Fruit fly (Drosophila melanogaster) whole organism, embryonic: ENCODE measurements around the gene IntS4.

Source experiments
- Asciz ChIP-seq: fragments of 200-800 bp; sonication (Bioruptor generic); optimal IDR thresholded peaks from 2 replicates; lab custom pipeline; 2017; ENCODE audit warnings: missing biosample characterization, mild to moderate bottlenecking, missing genetic modification characterization, missing genetic modification reagents
- BEAF-32 ChIP-seq: fragments of 200-800 bp; sonication (Bioruptor generic); optimal IDR thresholded peaks from 3 replicates; lab custom pipeline; 2017; ENCODE audit warnings: missing biosample characterization, missing genetic modification characterization, mild to moderate bottlenecking, moderate library complexity, missing genetic modification reagents
- CG1024 ChIP-seq: fragments of 200-800 bp; sonication (Bioruptor generic); IDR thresholded peaks from 2 replicates; pipeline ENCODE4 v1.3.6; 2022; ENCODE audit warnings: missing biosample characterization, missing genetic modification characterization
- CG12769 ChIP-seq: fragments of 200-800 bp; sonication (Bioruptor generic); optimal IDR thresholded peaks from 2 replicates; lab custom pipeline; 2019; ENCODE audit warnings: missing biosample characterization, mild to moderate bottlenecking, missing genetic modification characterization, moderate library complexity
- CG13296 ChIP-seq: fragments of 200-800 bp; sonication (Bioruptor generic); optimal IDR thresholded peaks from 3 replicates; lab custom pipeline; 2018; ENCODE audit warnings: missing biosample characterization, mild to moderate bottlenecking, missing genetic modification characterization
- CG13775 ChIP-seq: fragments of 200-800 bp; sonication (Bioruptor generic); optimal IDR thresholded peaks from 3 replicates; lab custom pipeline; 2017; ENCODE audit warnings: missing biosample characterization, mild to moderate bottlenecking, missing genetic modification characterization
- CG14965 ChIP-seq: fragments of 200-800 bp; sonication (Bioruptor generic); optimal IDR thresholded peaks from 2 replicates; lab custom pipeline; 2016; ENCODE audit warnings: missing biosample characterization, missing genetic modification characterization, borderline replicate concordance
- CG1603 ChIP-seq: fragments of 200-800 bp; sonication (Bioruptor generic); optimal IDR thresholded peaks from 2 replicates; lab custom pipeline; 2019; ENCODE audit warnings: missing biosample characterization, mild to moderate bottlenecking, missing genetic modification characterization, moderate library complexity
- CG1832 ChIP-seq: fragments of 200-800 bp; sonication (Bioruptor generic); optimal IDR thresholded peaks from 2 replicates; lab custom pipeline; 2017; ENCODE audit warnings: missing biosample characterization, mild to moderate bottlenecking, missing genetic modification characterization, inconsistent platforms
- CG2116 ChIP-seq: fragments of 200-800 bp; sonication (Bioruptor generic); optimal IDR thresholded peaks from 3 replicates; lab custom pipeline; 2018; ENCODE audit warnings: missing biosample characterization, mild to moderate bottlenecking, missing genetic modification characterization
- CG2120 ChIP-seq: fragments of 200-800 bp; sonication (Bioruptor generic); optimal IDR thresholded peaks from 3 replicates; lab custom pipeline; 2016; ENCODE audit warnings: missing biosample characterization, missing genetic modification characterization
- CG2129 ChIP-seq: fragments of 200-800 bp; sonication (Bioruptor generic); IDR thresholded peaks from 2 replicates; pipeline ENCODE4 v1.3.6; 2022; ENCODE audit warnings: missing biosample characterization, missing genetic modification characterization; ENCODE audit not compliant: partially characterized antibody
- CG31365 ChIP-seq: fragments of 200-800 bp; sonication (Bioruptor generic); optimal IDR thresholded peaks from 2 replicates; lab custom pipeline; 2018; ENCODE audit warnings: missing biosample characterization, mild to moderate bottlenecking, missing genetic modification characterization
- CG32767 ChIP-seq: fragments of 200-800 bp; sonication (Bioruptor generic); IDR thresholded peaks from 2 replicates; pipeline ENCODE4 v1.3.6; 2022; ENCODE audit warnings: missing biosample characterization, missing genetic modification characterization
- CG3847 ChIP-seq: fragments of 200-800 bp; sonication (Bioruptor generic); IDR thresholded peaks from 2 replicates; pipeline ENCODE4 v1.3.6; 2022; ENCODE audit warnings: missing biosample characterization, missing genetic modification characterization
- CG6683 ChIP-seq: fragments of 200-800 bp; sonication (Bioruptor generic); optimal IDR thresholded peaks from 2 replicates; lab custom pipeline; 2017; ENCODE audit warnings: missing biosample characterization, mild to moderate bottlenecking, missing genetic modification characterization, missing genetic modification reagents
- CG8944 ChIP-seq: fragments of 200-800 bp; sonication (Bioruptor generic); optimal IDR thresholded peaks from 3 replicates; lab custom pipeline; 2016; ENCODE audit warnings: missing biosample characterization, missing genetic modification characterization
- CTCF ChIP-seq: fragments of 200-800 bp; sonication (Bioruptor generic); optimal IDR thresholded peaks from 2 replicates; lab custom pipeline; 2017; ENCODE audit warnings: missing biosample characterization, mild to moderate bottlenecking, missing genetic modification characterization, moderate library complexity
- CoRest ChIP-seq: fragments of 200-800 bp; sonication (Bioruptor generic); optimal IDR thresholded peaks from 3 replicates; lab custom pipeline; 2018; ENCODE audit warnings: missing biosample characterization, mild to moderate bottlenecking, missing genetic modification characterization, moderate library complexity
- D ChIP-seq, 2 experiments: fragments of 200-800 bp in 1 of 2; fragments of >200 bp in 1 of 2; sonication (Bioruptor generic) in 1 of 2; optimal IDR thresholded peaks; 2 replicates in 1 of 2; 3 replicates in 1 of 2; lab custom pipeline; 2017; ENCODE audit warnings: mild to moderate bottlenecking in 1 of 2, missing biosample characterization in 1 of 2, missing genetic modification characterization in 1 of 2, missing genetic modification reagents in 1 of 2
- ERR ChIP-seq: fragments of 200-800 bp; sonication (Bioruptor generic); optimal IDR thresholded peaks from 2 replicates; lab custom pipeline; 2016; ENCODE audit warnings: missing biosample characterization, missing genetic modification characterization
- Elba2 ChIP-seq: fragments of 200-800 bp; sonication (Bioruptor generic); optimal IDR thresholded peaks from 3 replicates; lab custom pipeline; 2016; ENCODE audit warnings: missing biosample characterization, missing genetic modification characterization
- Ets97D ChIP-seq: fragments of 200-800 bp; sonication (Bioruptor generic); optimal IDR thresholded peaks from 3 replicates; lab custom pipeline; 2016; ENCODE audit warnings: missing biosample characterization, missing genetic modification characterization
- Fer2 ChIP-seq: fragments of 200-800 bp; sonication (Bioruptor generic); optimal IDR thresholded peaks from 2 replicates; lab custom pipeline; 2018; ENCODE audit warnings: missing biosample characterization, mild to moderate bottlenecking, missing genetic modification characterization, moderate library complexity
- Fer3 ChIP-seq: fragments of 200-800 bp; sonication (Bioruptor generic); optimal IDR thresholded peaks from 2 replicates; lab custom pipeline; 2018; ENCODE audit warnings: missing biosample characterization, mild to moderate bottlenecking, missing genetic modification characterization, moderate library complexity
- Hmr ChIP-seq: fragments of 200-800 bp; sonication (Bioruptor generic); optimal IDR thresholded peaks from 3 replicates; lab custom pipeline; 2017; ENCODE audit warnings: mild to moderate bottlenecking, missing biosample characterization, missing genetic modification reagents, missing genetic modification characterization
- Med ChIP-seq: fragments of 200-800 bp; sonication (Bioruptor generic); peaks from one replicate; lab custom pipeline; 2016; ENCODE audit warnings: missing biosample characterization, missing genetic modification characterization, mild to moderate bottlenecking, inconsistent platforms, moderate library complexity
- NC2α ChIP-seq: fragments of 200-800 bp; sonication (Bioruptor generic); optimal IDR thresholded peaks from 2 replicates; lab custom pipeline; 2016; ENCODE audit warnings: missing biosample characterization, missing genetic modification characterization
- TFAM ChIP-seq: fragments of 200-800 bp; sonication (Bioruptor generic); optimal IDR thresholded peaks from 2 replicates; lab custom pipeline; 2017; ENCODE audit warnings: missing biosample characterization, missing genetic modification characterization, inconsistent platforms
- Trl ChIP-seq, 3 experiments: fragments of >200 bp in 2 of 3; fragments of 200-800 bp in 1 of 3; sonication (Bioruptor generic) in 1 of 3; optimal IDR thresholded peaks; 2 replicates in 1 of 3; 3 replicates in 2 of 3; lab custom pipeline; 2016 to 2017; ENCODE audit warnings: missing biosample characterization in 1 of 3, missing genetic modification characterization in 1 of 3
- ato ChIP-seq: fragments of 200-800 bp; sonication (Bioruptor generic); IDR thresholded peaks from 2 replicates; pipeline ENCODE4 v1.3.6; 2022; ENCODE audit warnings: missing biosample characterization, missing genetic modification characterization; ENCODE audit not compliant: partially characterized antibody
- caup ChIP-seq: fragments of 200-800 bp; sonication (Bioruptor generic); optimal IDR thresholded peaks from 3 replicates; lab custom pipeline; 2017; ENCODE audit warnings: missing biosample characterization, mild to moderate bottlenecking, missing genetic modification characterization, moderate library complexity; ENCODE audit not compliant: severe bottlenecking
- cg ChIP-seq: fragments of 200-800 bp; sonication (Bioruptor generic); optimal IDR thresholded peaks from 3 replicates; lab custom pipeline; 2019; ENCODE audit warnings: missing biosample characterization, mild to moderate bottlenecking, missing genetic modification characterization, moderate library complexity
- chn ChIP-seq: fragments of 200-800 bp; sonication (Bioruptor generic); optimal IDR thresholded peaks from 2 replicates; lab custom pipeline; 2016; ENCODE audit warnings: missing biosample characterization, missing genetic modification characterization
- crol ChIP-seq: fragments of 200-800 bp; sonication (Bioruptor generic); IDR thresholded peaks from 2 replicates; pipeline ENCODE4 v1.3.6; 2022; ENCODE audit warnings: missing biosample characterization, missing genetic modification characterization
- cwo ChIP-seq: fragments of 200-800 bp; sonication (Bioruptor generic); optimal IDR thresholded peaks from 3 replicates; lab custom pipeline; 2017; ENCODE audit warnings: missing biosample characterization, missing genetic modification characterization, mild to moderate bottlenecking, moderate library complexity, missing genetic modification reagents
- danr ChIP-seq: fragments of 200-800 bp; sonication (Bioruptor generic); IDR thresholded peaks from 2 replicates; pipeline ENCODE4 v1.3.6; 2022; ENCODE audit warnings: missing biosample characterization, missing genetic modification characterization
- disco-r ChIP-seq: fragments of 200-800 bp; sonication (Bioruptor generic); optimal IDR thresholded peaks from 2 replicates; lab custom pipeline; 2016; ENCODE audit warnings: missing biosample characterization, missing genetic modification characterization
- ftz-f1 ChIP-seq: fragments of 200-800 bp; sonication (Bioruptor generic); optimal IDR thresholded peaks from 2 replicates; lab custom pipeline; 2016; ENCODE audit warnings: missing biosample characterization, missing genetic modification characterization
- gcm2 ChIP-seq: fragments of 200-800 bp; sonication (Bioruptor generic); optimal IDR thresholded peaks from 2 replicates; lab custom pipeline; 2016; ENCODE audit warnings: missing biosample characterization, missing genetic modification characterization
- gfzf ChIP-seq: fragments of 200-800 bp; sonication (Bioruptor generic); optimal IDR thresholded peaks from 2 replicates; lab custom pipeline; 2016; ENCODE audit warnings: missing biosample characterization, mild to moderate bottlenecking, missing genetic modification characterization, moderate library complexity
- inv ChIP-seq: fragments of 200-800 bp; sonication (Bioruptor generic); IDR thresholded peaks from 2 replicates; pipeline ENCODE4 v1.3.6; 2022; ENCODE audit warnings: missing biosample characterization, missing genetic modification characterization; ENCODE audit not compliant: partially characterized antibody
- jing ChIP-seq: fragments of 200-800 bp; sonication (Bioruptor generic); optimal IDR thresholded peaks from 2 replicates; lab custom pipeline; 2018; ENCODE audit warnings: missing biosample characterization, mild to moderate bottlenecking, missing genetic modification characterization
- pita ChIP-seq: fragments of 200-800 bp; sonication (Bioruptor generic); optimal IDR thresholded peaks from 2 replicates; lab custom pipeline; 2017; ENCODE audit warnings: missing biosample characterization, mild to moderate bottlenecking, missing genetic modification characterization
- pum ChIP-seq: fragments of 200-800 bp; sonication (Bioruptor generic); optimal IDR thresholded peaks from 2 replicates; lab custom pipeline; 2016; ENCODE audit warnings: missing biosample characterization, missing genetic modification characterization
- seq ChIP-seq: fragments of 200-800 bp; sonication (Bioruptor generic); IDR thresholded peaks from 2 replicates; pipeline ENCODE4 v1.3.6; 2022; ENCODE audit warnings: missing biosample characterization, missing genetic modification characterization
- ssp ChIP-seq: fragments of 200-800 bp; sonication (Bioruptor generic); IDR thresholded peaks from 2 replicates; pipeline ENCODE4 v1.3.6; 2022; ENCODE audit warnings: missing biosample characterization, missing genetic modification characterization
- sug ChIP-seq: fragments of 200-800 bp; optimal IDR thresholded peaks from 2 replicates; lab custom pipeline; 2019; ENCODE audit warnings: missing biosample characterization, mild to moderate bottlenecking, missing genetic modification characterization, moderate library complexity
- tx ChIP-seq: fragments of 200-800 bp; sonication (Bioruptor generic); optimal IDR thresholded peaks from 2 replicates; lab custom pipeline; 2016; ENCODE audit warnings: missing biosample characterization, missing genetic modification characterization
- wdn ChIP-seq: fragments of 200-800 bp; sonication (Bioruptor generic); IDR thresholded peaks from 2 replicates; pipeline ENCODE4 v1.3.6; 2022; ENCODE audit warnings: missing biosample characterization, missing genetic modification characterization

The IntS4 gene

dm6 chrX:8538182-8538581 lies 20.4 kb downstream of the IntS4 start (continued):
- peak; percentile 3 for TF ChIP-seq jing
- TF ChIP-seq disco-r (GFP tag; lab: Kevin White, UChicago) = no peak
- no peak for TF ChIP-seq BEAF-32 (GFP tag; lab: Kevin White, UChicago)
- TF ChIP-seq CG14965 (GFP tag; lab: Kevin White, UChicago) = no peak
- TF ChIP-seq CG8944 (GFP tag; lab: Kevin White, UChicago) = no peak
- TF ChIP-seq ssp (GFP tag; lab: Robert Waterston, UW) = peak; percentile 49
- peak; percentile 74 for TF ChIP-seq CG12769 (tag; lab: Kevin White, UChicago)
- peak; percentile 36; the same call in 1 of the 2 replicates for TF ChIP-seq wdn
- peak; percentile 12 for TF ChIP-seq Asciz (GFP tag; lab: Kevin White, UChicago)
- no peak for TF ChIP-seq Elba2 (GFP tag; lab: Kevin White, UChicago)
- no peak for TF ChIP-seq Trl (optimal IDR thresholded peaks at IDR 0.05; lab: Kevin White, UChicago)
- TF ChIP-seq Trl (GFP tag; optimal IDR thresholded peaks at IDR 0.05; lab: Kevin White, UChicago) = peak; percentile 34
- no peak for TF ChIP-seq inv (GFP tag; lab: Robert Waterston, UW)
- peak; percentile 2 for TF ChIP-seq CG2116
- TF ChIP-seq Med (GFP tag; lab: Kevin White, UChicago) = peak; percentile 87
- peak; percentile 56; the same call in 1 of the 2 replicates for TF ChIP-seq CG1024
- TF ChIP-seq caup (GFP tag; lab: Kevin White, UChicago) = peak; percentile 15
- TF ChIP-seq seq (GFP tag; lab: Robert Waterston, UW) = peak; percentile 59
- peak; percentile 46; the same call in 1 of the 2 replicates for TF ChIP-seq CG32767 (GFP tag; lab: Robert Waterston, UW)
- TF ChIP-seq cg (GFP tag; lab: Kevin White, UChicago) = no peak
- TF ChIP-seq Fer3 = peak; percentile 61
- TF ChIP-seq TFAM (GFP tag; lab: Kevin White, UChicago) = no peak
- no peak for TF ChIP-seq CG2129 (GFP tag; lab: Robert Waterston, UW)
- TF ChIP-seq chn (GFP tag; lab: Kevin White, UChicago) = peak; percentile 40
- peak; percentile 61 for TF ChIP-seq CG2120 (GFP tag; lab: Kevin White, UChicago)
- no peak for TF ChIP-seq gfzf (GFP tag; lab: Kevin White, UChicago)
- no peak for TF ChIP-seq gcm2 (GFP tag; lab: Kevin White, UChicago)
- TF ChIP-seq Ets97D = no peak
- TF ChIP-seq CG6683 (GFP tag; lab: Kevin White, UChicago) = peak; percentile 16
- TF ChIP-seq Fer2 (tag; lab: Kevin White, UChicago) = no peak
- TF ChIP-seq pum (GFP tag; lab: Kevin White, UChicago) = peak; percentile 58
- peak; percentile 41 for TF ChIP-seq ERR (GFP tag; lab: Kevin White, UChicago)
- no peak for TF ChIP-seq tx
- TF ChIP-seq D (optimal IDR thresholded peaks at IDR 0.05; lab: Kevin White, UChicago) = no peak
- TF ChIP-seq D (GFP tag; optimal IDR thresholded peaks at IDR 0.05; lab: Kevin White, UChicago) = peak; percentile 52
- no peak for TF ChIP-seq danr (GFP tag; lab: Robert Waterston, UW)
- TF ChIP-seq ftz-f1 (GFP tag; lab: Kevin White, UChicago) = no peak
- TF ChIP-seq pita (GFP tag; lab: Kevin White, UChicago) = no peak
- no peak for TF ChIP-seq CTCF (GFP tag; lab: Kevin White, UChicago)
- TF ChIP-seq CoRest (tag; lab: Kevin White, UChicago) = peak; percentile 63
- TF ChIP-seq crol (GFP tag; lab: Robert Waterston, UW) = no peak
- no peak for TF ChIP-seq sug (tag; lab: Kevin White, UChicago)
- peak; percentile 35 for TF ChIP-seq CG13775 (GFP tag; lab: Kevin White, UChicago)
- peak; percentile 34; the same call in 1 of the 2 replicates for TF ChIP-seq CG3847 (GFP tag; lab: Robert Waterston, UW)
- no peak for TF ChIP-seq NC2α (GFP tag; lab: Kevin White, UChicago)
- peak; percentile 54 for TF ChIP-seq Hmr (GFP tag; lab: Kevin White, UChicago)
- no peak for TF ChIP-seq CG31365 (tag; lab: Kevin White, UChicago)
- TF ChIP-seq CG1832 = no peak
- TF ChIP-seq CG1603 (tag; lab: Kevin White, UChicago) = peak; percentile 80
- no peak for TF ChIP-seq ato (GFP tag; lab: Robert Waterston, UW)
- peak; percentile 61 for TF ChIP-seq CG13296 (GFP tag; lab: Kevin White, UChicago)
- TF ChIP-seq cwo = peak; percentile 42
